Worm (Caenorhabditis elegans): Measurements from ENCODE around the gene F28C10.1.

DNA sequence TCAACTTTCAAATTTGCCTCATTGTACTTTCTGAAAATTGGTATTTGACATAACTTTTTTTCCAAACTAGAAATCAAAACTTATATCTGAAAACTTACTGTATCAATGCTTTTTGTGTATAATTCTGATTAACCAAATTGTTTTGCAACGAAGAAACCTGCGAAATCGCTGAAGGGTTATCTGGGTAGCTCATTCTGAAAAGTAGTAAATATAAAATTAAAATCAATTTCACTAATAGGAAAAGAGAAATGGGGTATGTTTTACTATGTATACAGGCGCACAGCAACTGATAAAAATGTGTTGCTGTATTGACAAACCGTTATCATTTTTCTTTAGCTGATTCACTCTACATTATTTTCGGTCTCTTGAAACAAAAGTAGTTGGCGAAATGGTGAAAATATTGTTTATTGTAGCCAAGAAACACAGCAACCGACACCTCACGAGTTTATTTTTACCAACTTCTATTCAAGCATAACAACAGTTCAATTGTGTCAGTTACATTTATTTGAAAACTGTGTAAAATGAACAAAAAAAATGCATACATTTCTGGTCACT, 8.3 kb downstream of the F28C10.1 start, which contains the start of gene F57C12.2:
- TF ChIP-seq elt-2 (tag; optimal IDR thresholded peaks at IDR 0.05) (no peak), ceh-9 (tag; optimal IDR thresholded peaks at IDR 0.05) (no peak), sox-4 (tag; optimal IDR thresholded peaks at IDR 0.05) (no peak)

Data from whole organism, late embryonic.